Fruit fly (Drosophila melanogaster) whole organism, embryonic: Measurements from ENCODE around the gene CG9133.

Experiments
- ATbp ChIP-seq: fragments of 200-800 bp; sonication (Bioruptor generic); optimal IDR thresholded peaks from 2 replicates; lab custom pipeline; 2017; ENCODE audit warnings: missing biosample characterization, mild to moderate bottlenecking, missing genetic modification characterization, missing genetic modification reagents
- Atf6 ChIP-seq: fragments of 200-800 bp; sonication (Bioruptor generic); IDR thresholded peaks from 2 replicates; pipeline ENCODE4 v1.3.6; 2022; ENCODE audit warnings: missing biosample characterization, missing genetic modification characterization
- CG10979 ChIP-seq: fragments of 200-800 bp; sonication (Bioruptor generic); optimal IDR thresholded peaks from 2 replicates; lab custom pipeline; 2018; ENCODE audit warnings: missing biosample characterization, mild to moderate bottlenecking, missing genetic modification characterization, moderate library complexity
- CG12942 ChIP-seq: fragments of 200-800 bp; sonication (Bioruptor generic); optimal IDR thresholded peaks from 3 replicates; lab custom pipeline; 2016; ENCODE audit warnings: missing biosample characterization, missing genetic modification characterization
- CG13894 ChIP-seq: fragments of 200-800 bp; sonication (Bioruptor generic); optimal IDR thresholded peaks from 3 replicates; lab custom pipeline; 2018; ENCODE audit warnings: missing biosample characterization, mild to moderate bottlenecking, missing genetic modification characterization, moderate library complexity
- CG15011 ChIP-seq: fragments of 200-800 bp; sonication (Bioruptor generic); optimal IDR thresholded peaks from 3 replicates; lab custom pipeline; 2018; ENCODE audit warnings: missing biosample characterization, mild to moderate bottlenecking, missing genetic modification characterization
- CG17568 ChIP-seq: fragments of 200-800 bp; sonication (Bioruptor generic); optimal IDR thresholded peaks from 2 replicates; lab custom pipeline; 2018; ENCODE audit warnings: missing biosample characterization, mild to moderate bottlenecking, missing genetic modification characterization, moderate library complexity
- CG17612 ChIP-seq: fragments of 200-800 bp; sonication (Bioruptor generic); IDR thresholded peaks from 2 replicates; pipeline ENCODE4 v1.3.6; 2022; ENCODE audit warnings: missing biosample characterization, missing genetic modification characterization
- CG30020 ChIP-seq: fragments of 200-800 bp; optimal IDR thresholded peaks from 2 replicates; lab custom pipeline; 2019; ENCODE audit warnings: missing biosample characterization, mild to moderate bottlenecking, missing genetic modification characterization, moderate library complexity
- CG32532 ChIP-seq: fragments of 200-800 bp; sonication (Bioruptor generic); IDR thresholded peaks from 2 replicates; pipeline ENCODE4 v1.3.6; 2022; ENCODE audit warnings: missing biosample characterization, missing genetic modification characterization
- CG32772 ChIP-seq: fragments of 200-800 bp; sonication (Bioruptor generic); IDR thresholded peaks from 2 replicates; pipeline ENCODE4 v1.3.6; 2022; ENCODE audit warnings: missing biosample characterization, missing genetic modification characterization
- CG3407 ChIP-seq: fragments of 200-800 bp; sonication (Bioruptor generic); optimal IDR thresholded peaks from 2 replicates; lab custom pipeline; 2018; ENCODE audit warnings: missing biosample characterization, mild to moderate bottlenecking, missing genetic modification characterization
- CG34422 ChIP-seq: fragments of 200-800 bp; sonication (Bioruptor generic); IDR thresholded peaks from 3 replicates; pipeline ENCODE4 v1.3.6; 2022; ENCODE audit warnings: missing biosample characterization, missing genetic modification characterization
- CG4424 ChIP-seq: fragments of 200-800 bp; sonication (Bioruptor generic); optimal IDR thresholded peaks from 3 replicates; lab custom pipeline; 2016; ENCODE audit warnings: missing biosample characterization, missing genetic modification characterization
- CG4820 ChIP-seq: fragments of 200-800 bp; sonication (Bioruptor generic); optimal IDR thresholded peaks from 3 replicates; lab custom pipeline; 2016; ENCODE audit warnings: missing biosample characterization, missing genetic modification characterization
- CG8290 ChIP-seq, 3 experiments: fragments of 200-800 bp; sonication (Bioruptor generic); optimal IDR thresholded peaks; 2 replicates each; lab custom pipeline; 2016 to 2019; ENCODE audit warnings: missing biosample characterization in 3 of 3, missing genetic modification characterization in 3 of 3, mild to moderate bottlenecking in 2 of 3, moderate library complexity in 1 of 3
- CG8359 ChIP-seq: fragments of 200-800 bp; sonication (Bioruptor generic); optimal IDR thresholded peaks from 2 replicates; lab custom pipeline; 2017; ENCODE audit warnings: missing biosample characterization, mild to moderate bottlenecking, missing genetic modification characterization, borderline replicate concordance
- CG9932 ChIP-seq: fragments of 200-800 bp; sonication (Bioruptor generic); IDR thresholded peaks from 2 replicates; pipeline ENCODE4 v1.3.6; 2022; ENCODE audit warnings: missing biosample characterization, missing genetic modification characterization
- CoRest ChIP-seq: fragments of 200-800 bp; sonication (Bioruptor generic); optimal IDR thresholded peaks from 3 replicates; lab custom pipeline; 2018; ENCODE audit warnings: missing biosample characterization, mild to moderate bottlenecking, missing genetic modification characterization, moderate library complexity
- D19B ChIP-seq: fragments of 200-800 bp; sonication (Bioruptor generic); optimal IDR thresholded peaks from 2 replicates; lab custom pipeline; 2017; ENCODE audit warnings: missing biosample characterization, mild to moderate bottlenecking, missing genetic modification characterization
- Hr51 ChIP-seq, 2 experiments: fragments of 200-800 bp; sonication (Bioruptor generic); optimal IDR thresholded peaks; 2 replicates in 1 of 2; 3 replicates in 1 of 2; lab custom pipeline; 2016 to 2018; ENCODE audit warnings: missing biosample characterization in 2 of 2, missing genetic modification characterization in 2 of 2, mild to moderate bottlenecking in 1 of 2, moderate library complexity in 1 of 2
- Med ChIP-seq: fragments of 200-800 bp; sonication (Bioruptor generic); peaks from one replicate; lab custom pipeline; 2016; ENCODE audit warnings: missing biosample characterization, missing genetic modification characterization, mild to moderate bottlenecking, inconsistent platforms, moderate library complexity
- Mrtf ChIP-seq: fragments of 200-800 bp; sonication (Bioruptor generic); IDR thresholded peaks from 3 replicates; pipeline ENCODE4 v1.3.6; 2022; ENCODE audit warnings: missing biosample characterization, missing genetic modification characterization
- NK7.1 ChIP-seq: fragments of 200-800 bp; sonication (Bioruptor generic); optimal IDR thresholded peaks from 3 replicates; lab custom pipeline; 2016; ENCODE audit warnings: missing biosample characterization, missing genetic modification characterization
- Nf-YA ChIP-seq: fragments of 200-800 bp; sonication (Bioruptor generic); IDR thresholded peaks from 2 replicates; pipeline ENCODE4 v1.3.6; 2022; ENCODE audit warnings: missing biosample characterization, missing genetic modification characterization
- NfI ChIP-seq: fragments of 200-800 bp; sonication (Bioruptor generic); optimal IDR thresholded peaks from 3 replicates; lab custom pipeline; 2018; ENCODE audit warnings: missing biosample characterization, mild to moderate bottlenecking, missing genetic modification characterization, moderate library complexity
- Spps ChIP-seq: fragments of 200-800 bp; sonication (Bioruptor generic); optimal IDR thresholded peaks from 2 replicates; lab custom pipeline; 2018; ENCODE audit warnings: missing biosample characterization, mild to moderate bottlenecking, missing genetic modification characterization
- YL-1 ChIP-seq: fragments of 200-800 bp; sonication (Bioruptor generic); optimal IDR thresholded peaks from 3 replicates; lab custom pipeline; 2017; ENCODE audit warnings: missing biosample characterization, mild to moderate bottlenecking, missing genetic modification characterization
- abd-A ChIP-seq: fragments of 200-800 bp; sonication (Bioruptor generic); optimal IDR thresholded peaks from 3 replicates; lab custom pipeline; 2019; ENCODE audit warnings: missing biosample characterization, mild to moderate bottlenecking, missing genetic modification characterization, moderate library complexity
- crp ChIP-seq, 2 experiments: fragments of 200-800 bp; sonication (Bioruptor generic); optimal IDR thresholded peaks; 2 replicates in 1 of 2; 3 replicates in 1 of 2; lab custom pipeline; 2017; ENCODE audit warnings: missing biosample characterization in 2 of 2, missing genetic modification characterization in 2 of 2, mild to moderate bottlenecking in 1 of 2, moderate library complexity in 1 of 2
- fu2 ChIP-seq: fragments of 200-800 bp; sonication (Bioruptor generic); optimal IDR thresholded peaks from 2 replicates; lab custom pipeline; 2016; ENCODE audit warnings: missing biosample characterization, missing genetic modification characterization
- gem ChIP-seq: fragments of 200-800 bp; sonication (Bioruptor generic); optimal IDR thresholded peaks from 2 replicates; lab custom pipeline; 2019; ENCODE audit warnings: missing biosample characterization, mild to moderate bottlenecking, missing genetic modification characterization, moderate library complexity
- ham ChIP-seq: fragments of 200-800 bp; sonication (Bioruptor generic); IDR thresholded peaks from 2 replicates; pipeline ENCODE4 v1.3.6; 2022; ENCODE audit warnings: missing biosample characterization, missing genetic modification characterization
- hb ChIP-seq: fragments of 200-800 bp; sonication (Bioruptor generic); IDR thresholded peaks from 3 replicates; pipeline ENCODE4 v1.3.6; 2022; ENCODE audit warnings: missing biosample characterization, missing genetic modification characterization; ENCODE audit not compliant: partially characterized antibody
- kah ChIP-seq: fragments of 200-800 bp; sonication (Bioruptor generic); optimal IDR thresholded peaks from 2 replicates; lab custom pipeline; 2018; ENCODE audit warnings: missing biosample characterization, mild to moderate bottlenecking, missing genetic modification characterization
- lola ChIP-seq, 3 experiments: fragments of >200 bp in 2 of 3; fragments of 200-800 bp in 1 of 3; sonication (Bioruptor generic) in 1 of 3; optimal IDR thresholded peaks; 2 replicates each; lab custom pipeline; 2017 to 2019; ENCODE audit warnings: missing biosample characterization in 3 of 3, missing genetic modification characterization in 3 of 3, mild to moderate bottlenecking in 1 of 3, moderate library complexity in 1 of 3
- odd ChIP-seq: fragments of 200-800 bp; sonication (Bioruptor generic); optimal IDR thresholded peaks from 2 replicates; lab custom pipeline; 2017; ENCODE audit warnings: missing biosample characterization, mild to moderate bottlenecking, missing genetic modification characterization
- phol ChIP-seq: fragments of 200-800 bp; sonication (Bioruptor generic); optimal IDR thresholded peaks from 3 replicates; lab custom pipeline; 2018; ENCODE audit warnings: missing biosample characterization, mild to moderate bottlenecking, missing genetic modification characterization, moderate library complexity
- pita ChIP-seq: fragments of 200-800 bp; sonication (Bioruptor generic); optimal IDR thresholded peaks from 2 replicates; lab custom pipeline; 2017; ENCODE audit warnings: missing biosample characterization, mild to moderate bottlenecking, missing genetic modification characterization
- pnt ChIP-seq: fragments of 200-800 bp; sonication (Bioruptor generic); optimal IDR thresholded peaks from 3 replicates; lab custom pipeline; 2016; ENCODE audit warnings: missing biosample characterization, missing genetic modification characterization
- row ChIP-seq: fragments of 200-800 bp; sonication (Bioruptor generic); IDR thresholded peaks from 3 replicates; pipeline ENCODE4 v1.3.6; 2022; ENCODE audit warnings: missing biosample characterization, missing genetic modification characterization
- sd ChIP-seq: fragments of 200-800 bp; sonication (Bioruptor generic); optimal IDR thresholded peaks from 3 replicates; lab custom pipeline; 2018; ENCODE audit warnings: missing biosample characterization, mild to moderate bottlenecking, missing genetic modification characterization, moderate library complexity
- slbo ChIP-seq: fragments of 200-800 bp; sonication (Bioruptor generic); IDR thresholded peaks from 2 replicates; pipeline ENCODE4 v1.3.6; 2022; ENCODE audit warnings: missing biosample characterization, missing genetic modification characterization
- tna ChIP-seq: fragments of 200-800 bp; sonication (Bioruptor generic); IDR thresholded peaks from 2 replicates; pipeline ENCODE4 v1.3.6; 2022; ENCODE audit warnings: missing biosample characterization, missing genetic modification characterization; ENCODE audit not compliant: partially characterized antibody

CG9133 gene

DNA sequence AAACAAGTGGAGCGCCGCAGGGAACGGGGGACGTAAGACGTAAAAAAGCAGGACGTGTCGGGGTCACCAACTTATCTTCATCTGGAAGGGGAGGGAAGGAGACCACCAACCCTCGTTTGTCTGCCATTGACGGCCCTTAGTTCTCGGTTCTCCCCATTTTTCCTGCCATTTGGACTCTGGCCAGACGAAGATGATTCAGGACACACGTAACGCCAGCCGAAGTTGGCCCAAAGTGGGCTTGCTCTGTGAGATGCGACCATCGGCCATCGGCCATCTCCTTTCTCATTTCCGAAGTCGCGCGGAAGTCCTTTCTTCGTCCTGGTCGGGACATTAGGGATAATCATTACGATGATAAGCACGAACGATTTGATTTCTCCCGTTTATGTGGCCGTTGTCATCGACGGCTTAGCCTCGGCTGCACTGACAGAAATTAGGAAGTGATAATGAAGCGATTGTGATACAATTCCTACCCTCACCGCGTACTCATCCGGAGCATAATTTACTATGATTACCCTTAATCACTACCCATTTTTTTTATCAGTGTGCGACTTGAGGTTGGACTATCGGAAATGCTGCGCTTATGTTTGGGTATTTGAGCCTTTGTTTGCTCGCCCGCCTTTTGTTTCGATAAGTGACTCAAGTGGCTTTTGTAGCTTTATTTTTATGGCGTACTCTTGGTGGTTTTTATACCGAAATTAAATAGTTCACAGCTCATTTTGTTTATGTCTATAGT lies 29.2 kb downstream of the CG9133 start (continued):
- TF ChIP-seq CG4424 (no peak), crp (GFP tag; optimal IDR thresholded peaks at IDR 0.05; lab: Kevin White, UChicago) (no peak), CG32772 (GFP tag; lab: Robert Waterston, UW) (no peak), pnt (GFP tag; lab: Kevin White, UChicago) (no peak), Hr51 (GFP tag; optimal IDR thresholded peaks at IDR 0.05; lab: Kevin White, UChicago) (no peak), NfI (GFP tag; lab: Kevin White, UChicago) (no peak), CG8290 (GFP tag; optimal IDR thresholded peaks at IDR 0.05; lab: Kevin White, UChicago) (no peak), CG8290 (tag; optimal IDR thresholded peaks at IDR 0.05; lab: Kevin White, UChicago) (peak in 1 of 2 experiments; percentile 12), CG8359 (GFP tag; lab: Kevin White, UChicago) (no peak), phol (no peak), NK7.1 (GFP tag; lab: Kevin White, UChicago) (no peak), ATbp (GFP tag; lab: Kevin White, UChicago) (no peak), CG32532 (no peak), CG9932 (0 out of 2 replicates have a peak, but pooled peaks have one; percentile 17), odd (GFP tag; lab: Kevin White, UChicago) (no peak), CG10979 (no peak), pita (GFP tag; lab: Kevin White, UChicago) (no peak), CG15011 (no peak), Mrtf (GFP tag; lab: Robert Waterston, UW) (no peak), Med (peak; percentile 71), YL-1 (no peak), Spps (no peak), CG30020 (no peak), CG4820 (no peak), ham (GFP tag; lab: Robert Waterston, UW) (no peak), CG13894 (tag; lab: Kevin White, UChicago) (peak; percentile 92), fu2 (no peak), hb (GFP tag; lab: Robert Waterston, UW) (no peak), Nf-YA (GFP tag; lab: Robert Waterston, UW) (no peak), D19B (no peak), row (GFP tag; lab: Robert Waterston, UW) (peak; percentile 20; the same call in 1 of the 3 replicates), CG17568 (GFP tag; lab: Kevin White, UChicago) (no peak), Atf6 (GFP tag; lab: Robert Waterston, UW) (no peak), CG3407 (GFP tag; lab: Kevin White, UChicago) (no peak), CG17612 (GFP tag; lab: Robert Waterston, UW) (no peak), CoRest (no peak), abd-A (tag; lab: Kevin White, UChicago) (peak; percentile 74), sd (tag; lab: Kevin White, UChicago) (no peak), CG34422 (GFP tag; lab: Robert Waterston, UW) (no peak), gem (tag; lab: Kevin White, UChicago) (no peak), lola (GFP tag; optimal IDR thresholded peaks at IDR 0.05; lab: Kevin White, UChicago) (no peak), tna (GFP tag; lab: Robert Waterston, UW) (no peak), kah (GFP tag; lab: Kevin White, UChicago) (no peak), slbo (peak; percentile 37; the same call in 1 of the 2 replicates), CG12942 (GFP tag; lab: Kevin White, UChicago) (no peak)
